Fruit fly (Drosophila melanogaster) whole organism, embryonic: Measurements from ENCODE around the gene CG3679.

Experiments
- Bteb2 ChIP-seq: fragments of 200-800 bp; sonication (Bioruptor generic); optimal IDR thresholded peaks from 2 replicates; lab custom pipeline; 2016; ENCODE audit warnings: missing biosample characterization, missing genetic modification characterization
- CG10147 ChIP-seq: fragments of 200-800 bp; sonication (Bioruptor generic); optimal IDR thresholded peaks from 2 replicates; lab custom pipeline; 2019; ENCODE audit warnings: missing biosample characterization, mild to moderate bottlenecking, missing genetic modification characterization, moderate library complexity
- CG1024 ChIP-seq: fragments of 200-800 bp; sonication (Bioruptor generic); IDR thresholded peaks from 2 replicates; pipeline ENCODE4 v1.3.6; 2022; ENCODE audit warnings: missing biosample characterization, missing genetic modification characterization
- CG11093 ChIP-seq: fragments of 200-800 bp; sonication (Bioruptor generic); IDR thresholded peaks from 3 replicates; pipeline ENCODE4 v1.3.6; 2022; ENCODE audit warnings: missing biosample characterization, missing genetic modification characterization
- CG13296 ChIP-seq: fragments of 200-800 bp; sonication (Bioruptor generic); optimal IDR thresholded peaks from 3 replicates; lab custom pipeline; 2018; ENCODE audit warnings: missing biosample characterization, mild to moderate bottlenecking, missing genetic modification characterization
- CG1529 ChIP-seq: fragments of 200-800 bp; sonication (Bioruptor generic); optimal IDR thresholded peaks from 3 replicates; lab custom pipeline; 2018; ENCODE audit warnings: missing biosample characterization, missing genetic modification characterization
- CG1602 ChIP-seq: fragments of 200-800 bp; sonication (Bioruptor generic); optimal IDR thresholded peaks from 3 replicates; lab custom pipeline; 2016; ENCODE audit warnings: missing biosample characterization, missing genetic modification characterization
- CG17186 ChIP-seq: fragments of 200-800 bp; sonication (Bioruptor generic); optimal IDR thresholded peaks from 3 replicates; lab custom pipeline; 2017; ENCODE audit warnings: missing biosample characterization, missing genetic modification reagents, missing genetic modification characterization
- CG17568 ChIP-seq: fragments of 200-800 bp; sonication (Bioruptor generic); optimal IDR thresholded peaks from 2 replicates; lab custom pipeline; 2018; ENCODE audit warnings: missing biosample characterization, mild to moderate bottlenecking, missing genetic modification characterization, moderate library complexity
- CG2202 ChIP-seq: fragments of 200-800 bp; sonication (Bioruptor generic); optimal IDR thresholded peaks from 2 replicates; lab custom pipeline; 2018; ENCODE audit warnings: missing biosample characterization, mild to moderate bottlenecking, missing genetic modification characterization
- CG30403 ChIP-seq: fragments of 200-800 bp; sonication (Bioruptor generic); optimal IDR thresholded peaks from 3 replicates; lab custom pipeline; 2016; ENCODE audit warnings: missing biosample characterization, missing genetic modification characterization
- CG31388 ChIP-seq: fragments of 200-800 bp; sonication (Bioruptor generic); optimal IDR thresholded peaks from 2 replicates; lab custom pipeline; 2016; ENCODE audit warnings: missing biosample characterization, missing genetic modification characterization
- CG32772 ChIP-seq: fragments of 200-800 bp; sonication (Bioruptor generic); IDR thresholded peaks from 2 replicates; pipeline ENCODE4 v1.3.6; 2022; ENCODE audit warnings: missing biosample characterization, missing genetic modification characterization
- CG4617 ChIP-seq: fragments of 200-800 bp; sonication (Bioruptor generic); optimal IDR thresholded peaks from 3 replicates; lab custom pipeline; 2016; ENCODE audit warnings: missing biosample characterization, missing genetic modification characterization, borderline replicate concordance
- CG7987 ChIP-seq: fragments of 200-800 bp; sonication (Bioruptor generic); optimal IDR thresholded peaks from 2 replicates; lab custom pipeline; 2018; ENCODE audit warnings: missing biosample characterization, mild to moderate bottlenecking, missing genetic modification characterization, moderate library complexity
- CG8478 ChIP-seq: fragments of >200 bp; optimal IDR thresholded peaks from 2 replicates; lab custom pipeline; 2018
- CG9609 ChIP-seq: fragments of 200-800 bp; sonication (Bioruptor generic); optimal IDR thresholded peaks from 3 replicates; lab custom pipeline; 2016; ENCODE audit warnings: missing biosample characterization, missing genetic modification characterization
- CG9727 ChIP-seq: fragments of 200-800 bp; sonication (Bioruptor generic); optimal IDR thresholded peaks from 3 replicates; lab custom pipeline; 2017; ENCODE audit warnings: missing biosample characterization, mild to moderate bottlenecking, missing genetic modification characterization
- CoRest ChIP-seq: fragments of 200-800 bp; sonication (Bioruptor generic); optimal IDR thresholded peaks from 3 replicates; lab custom pipeline; 2018; ENCODE audit warnings: missing biosample characterization, mild to moderate bottlenecking, missing genetic modification characterization, moderate library complexity
- Drgx ChIP-seq: fragments of 200-800 bp; sonication (Bioruptor generic); IDR thresholded peaks from 2 replicates; pipeline ENCODE4 v1.3.6; 2022; ENCODE audit warnings: missing biosample characterization, missing genetic modification characterization
- E2f2 ChIP-seq: fragments of 200-800 bp; sonication (Bioruptor generic); IDR thresholded peaks from 2 replicates; pipeline ENCODE4 v1.3.6; 2022; ENCODE audit warnings: missing biosample characterization, missing genetic modification characterization
- Fer2 ChIP-seq: fragments of 200-800 bp; sonication (Bioruptor generic); optimal IDR thresholded peaks from 2 replicates; lab custom pipeline; 2018; ENCODE audit warnings: missing biosample characterization, mild to moderate bottlenecking, missing genetic modification characterization, moderate library complexity
- Gsc ChIP-seq: fragments of 200-800 bp; sonication (Bioruptor generic); IDR thresholded peaks from 2 replicates; pipeline ENCODE4 v1.3.6; 2022; ENCODE audit warnings: missing biosample characterization, missing genetic modification characterization
- Hey ChIP-seq: fragments of 200-800 bp; sonication (Bioruptor generic); optimal IDR thresholded peaks from 3 replicates; lab custom pipeline; 2018; ENCODE audit warnings: missing biosample characterization, mild to moderate bottlenecking, missing genetic modification characterization
- Med ChIP-seq: fragments of 200-800 bp; sonication (Bioruptor generic); peaks from one replicate; lab custom pipeline; 2016; ENCODE audit warnings: missing biosample characterization, missing genetic modification characterization, mild to moderate bottlenecking, inconsistent platforms, moderate library complexity
- Poxn ChIP-seq: fragments of 200-800 bp; sonication (Bioruptor generic); IDR thresholded peaks from 2 replicates; pipeline ENCODE4 v1.3.6; 2022; ENCODE audit warnings: missing biosample characterization, missing genetic modification characterization
- Sox102F ChIP-seq: fragments of 200-800 bp; sonication (Bioruptor generic); optimal IDR thresholded peaks from 2 replicates; lab custom pipeline; 2018; ENCODE audit warnings: missing biosample characterization, mild to moderate bottlenecking, missing genetic modification characterization, moderate library complexity
- Sry-δ ChIP-seq: fragments of 200-800 bp; sonication (Bioruptor generic); optimal IDR thresholded peaks from 2 replicates; lab custom pipeline; 2016; ENCODE audit warnings: missing biosample characterization, missing genetic modification characterization
- Stat92E ChIP-seq, 3 experiments: fragments of >200 bp in 2 of 3; fragments of 200-800 bp in 1 of 3; sonication (Bioruptor generic) in 1 of 3; optimal IDR thresholded peaks; 2 replicates each; lab custom pipeline; 2017 to 2019; ENCODE audit warnings: missing biosample characterization in 3 of 3, missing genetic modification characterization in 3 of 3, mild to moderate bottlenecking in 1 of 3, moderate library complexity in 1 of 3
- Taf1 ChIP-seq: fragments of 200-800 bp; sonication (Bioruptor generic); IDR thresholded peaks from 2 replicates; pipeline ENCODE4 v1.3.6; 2022; ENCODE audit warnings: missing biosample characterization, missing genetic modification characterization
- ap ChIP-seq: fragments of 200-800 bp; sonication (Bioruptor generic); IDR thresholded peaks from 2 replicates; pipeline ENCODE4 v1.3.6; 2022; ENCODE audit warnings: missing biosample characterization, missing genetic modification characterization
- ase ChIP-seq: fragments of 200-800 bp; sonication (Bioruptor generic); IDR thresholded peaks from 3 replicates; pipeline ENCODE4 v1.3.6; 2022; ENCODE audit warnings: missing biosample characterization, missing genetic modification characterization
- az2 ChIP-seq: fragments of 200-800 bp; sonication (Bioruptor generic); optimal IDR thresholded peaks from 3 replicates; lab custom pipeline; 2016; ENCODE audit warnings: missing biosample characterization, missing genetic modification characterization
- da ChIP-seq: fragments of 200-800 bp; sonication (Bioruptor generic); optimal IDR thresholded peaks from 2 replicates; lab custom pipeline; 2016; ENCODE audit warnings: missing biosample characterization, missing genetic modification characterization
- danr ChIP-seq: fragments of 200-800 bp; sonication (Bioruptor generic); IDR thresholded peaks from 2 replicates; pipeline ENCODE4 v1.3.6; 2022; ENCODE audit warnings: missing biosample characterization, missing genetic modification characterization
- dmrt99B ChIP-seq: fragments of 200-800 bp; sonication (Bioruptor generic); optimal IDR thresholded peaks from 2 replicates; lab custom pipeline; 2018; ENCODE audit warnings: missing biosample characterization, mild to moderate bottlenecking, missing genetic modification characterization, moderate library complexity
- eve ChIP-seq, 2 experiments: fragments of >200 bp; optimal IDR thresholded peaks; 2 replicates each; lab custom pipeline; 2017; ENCODE audit warnings: missing biosample characterization in 2 of 2, missing genetic modification characterization in 2 of 2
- hth ChIP-seq: fragments of >200 bp; optimal IDR thresholded peaks from 2 replicates; lab custom pipeline; 2017; ENCODE audit warnings: inconsistent platforms
- jigr1 ChIP-seq: fragments of 200-800 bp; sonication (Bioruptor generic); IDR thresholded peaks from 3 replicates; pipeline ENCODE4 v1.3.6; 2022; ENCODE audit warnings: missing biosample characterization, missing genetic modification characterization
- jing ChIP-seq: fragments of 200-800 bp; sonication (Bioruptor generic); optimal IDR thresholded peaks from 2 replicates; lab custom pipeline; 2018; ENCODE audit warnings: missing biosample characterization, mild to moderate bottlenecking, missing genetic modification characterization
- ken ChIP-seq: fragments of 200-800 bp; sonication (Bioruptor generic); IDR thresholded peaks from 3 replicates; pipeline ENCODE4 v1.3.6; 2022; ENCODE audit warnings: missing biosample characterization, missing genetic modification characterization
- lbe ChIP-seq: fragments of 200-800 bp; sonication (Bioruptor generic); optimal IDR thresholded peaks from 2 replicates; lab custom pipeline; 2016; ENCODE audit warnings: missing biosample characterization, mild to moderate bottlenecking, missing genetic modification characterization
- maf-S ChIP-seq: fragments of 200-800 bp; sonication (Bioruptor generic); optimal IDR thresholded peaks from 2 replicates; lab custom pipeline; 2016; ENCODE audit warnings: missing biosample characterization, missing genetic modification characterization
- mld ChIP-seq: fragments of 200-800 bp; sonication (Bioruptor generic); IDR thresholded peaks from 3 replicates; pipeline ENCODE4 v1.3.6; 2022; ENCODE audit warnings: missing biosample characterization, missing genetic modification characterization; ENCODE audit not compliant: partially characterized antibody
- nau ChIP-seq: fragments of 200-800 bp; sonication (Bioruptor generic); optimal IDR thresholded peaks from 3 replicates; lab custom pipeline; 2017; ENCODE audit warnings: missing biosample characterization, mild to moderate bottlenecking, missing genetic modification characterization, missing genetic modification reagents
- pfk ChIP-seq: fragments of 200-800 bp; sonication (Bioruptor generic); optimal IDR thresholded peaks from 2 replicates; lab custom pipeline; 2018; ENCODE audit warnings: missing biosample characterization, mild to moderate bottlenecking, missing genetic modification characterization, moderate library complexity
- pho ChIP-seq: fragments of 200-800 bp; sonication (Bioruptor generic); optimal IDR thresholded peaks from 2 replicates; lab custom pipeline; 2016; ENCODE audit warnings: missing biosample characterization, missing genetic modification characterization
- ranshi ChIP-seq: fragments of 200-800 bp; sonication (Bioruptor generic); IDR thresholded peaks from 2 replicates; pipeline ENCODE4 v1.3.6; 2022; ENCODE audit warnings: missing biosample characterization, missing genetic modification characterization
- so ChIP-seq: fragments of 200-800 bp; sonication (Bioruptor generic); IDR thresholded peaks from 3 replicates; pipeline ENCODE4 v1.3.6; 2022; ENCODE audit warnings: missing biosample characterization, missing genetic modification characterization
- tin ChIP-seq: fragments of 200-800 bp; sonication (Bioruptor generic); optimal IDR thresholded peaks from 3 replicates; lab custom pipeline; 2016; ENCODE audit warnings: missing biosample characterization, missing genetic modification characterization
- wek ChIP-seq: fragments of 200-800 bp; sonication (Bioruptor generic); optimal IDR thresholded peaks from 3 replicates; lab custom pipeline; 2018; ENCODE audit warnings: missing biosample characterization, mild to moderate bottlenecking, missing genetic modification characterization, moderate library complexity
- zfh1 ChIP-seq: fragments of 200-800 bp; sonication (Bioruptor generic); IDR thresholded peaks from 3 replicates; pipeline ENCODE4 v1.3.6; 2022; ENCODE audit warnings: missing biosample characterization, missing genetic modification characterization

The CG3679 gene

DNA sequence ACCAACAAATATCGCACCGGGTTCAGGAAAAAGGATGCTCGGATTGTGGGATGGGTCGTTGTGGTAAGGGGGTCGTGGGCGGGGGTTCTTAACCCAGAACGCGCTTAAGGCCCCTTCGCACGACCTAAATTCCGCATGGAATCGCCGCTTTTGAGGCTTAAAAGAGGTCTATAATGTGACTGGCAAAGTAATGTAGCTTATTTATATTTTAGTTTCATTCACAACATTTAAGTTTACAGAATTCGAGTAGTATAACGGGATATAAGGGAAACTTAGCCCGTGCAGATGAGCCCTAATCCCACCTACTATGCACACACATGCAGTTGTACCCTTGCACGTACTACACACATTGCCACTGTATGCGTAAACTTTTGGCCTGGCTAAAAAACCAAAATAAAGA, 24.9 kb upstream of the CG3679 start (continued):
- peak; percentile 69 for TF ChIP-seq jing
- peak; percentile 87 for TF ChIP-seq dmrt99B (tag; lab: Kevin White, UChicago)
- no peak for TF ChIP-seq CG31388 (GFP tag; lab: Kevin White, UChicago)
- peak; percentile 71 for TF ChIP-seq CG10147 (GFP tag; lab: Kevin White, UChicago)
- TF ChIP-seq ase (GFP tag; lab: Robert Waterston, UW), result peak; percentile 80
- TF ChIP-seq CG13296 (GFP tag; lab: Kevin White, UChicago), result peak; percentile 83
- TF ChIP-seq az2 (GFP tag; lab: Kevin White, UChicago), result peak; percentile 71
- no peak for TF ChIP-seq maf-S (GFP tag; lab: Kevin White, UChicago)
- peak; percentile 53 for TF ChIP-seq CG1024 (GFP tag; lab: Robert Waterston, UW)
- peak; percentile 64 for TF ChIP-seq CG32772 (GFP tag; lab: Robert Waterston, UW)
- peak; percentile 6; the same call in 1 of the 2 replicates for TF ChIP-seq E2f2 (GFP tag; lab: Robert Waterston, UW)
- TF ChIP-seq pho (GFP tag; lab: Kevin White, UChicago), result no peak
- peak; percentile 88 for TF ChIP-seq so (GFP tag; lab: Robert Waterston, UW)
- peak; percentile 87 for TF ChIP-seq Drgx (GFP tag; lab: Robert Waterston, UW)
- TF ChIP-seq CG8478, result no peak
- TF ChIP-seq CG9727 (GFP tag; lab: Kevin White, UChicago), result peak; percentile 80
- peak; percentile 73; the same call in 1 of the 2 replicates for TF ChIP-seq ap
- peak; percentile 83 for TF ChIP-seq ken (GFP tag; lab: Robert Waterston, UW)
- peak; percentile 80 for TF ChIP-seq tin (GFP tag; lab: Kevin White, UChicago)
- peak; percentile 60; the same call in 2 of the 3 replicates for TF ChIP-seq jigr1
- TF ChIP-seq Bteb2 (GFP tag; lab: Kevin White, UChicago), result peak; percentile 47
- peak; percentile 56 for TF ChIP-seq CG17186
- TF ChIP-seq CG7987, result peak; percentile 51
- peak; percentile 59 for TF ChIP-seq Fer2 (tag; lab: Kevin White, UChicago)
- peak; percentile 74 for TF ChIP-seq nau (GFP tag; lab: Kevin White, UChicago)
- peak; percentile 57 for TF ChIP-seq CG30403
- peak; percentile 56; the same call in 1 of the 2 replicates for TF ChIP-seq Taf1 (GFP tag; lab: Robert Waterston, UW)
- peak; percentile 75 for TF ChIP-seq wek (GFP tag; lab: Kevin White, UChicago)
- TF ChIP-seq CoRest (tag; lab: Kevin White, UChicago), result peak; percentile 80
- TF ChIP-seq Sox102F, result peak; percentile 83
- TF ChIP-seq ranshi (GFP tag; lab: Robert Waterston, UW), result peak; percentile 89
- TF ChIP-seq da, result no peak
- peak in 1 of 2 experiments; percentile 92 for TF ChIP-seq eve (GFP tag; optimal IDR thresholded peaks at IDR 0.05; lab: Kevin White, UChicago)
- TF ChIP-seq danr (GFP tag; lab: Robert Waterston, UW), result peak; percentile 72
- peak in 1 of 3 experiments; percentile 61 for TF ChIP-seq Stat92E (GFP tag; optimal IDR thresholded peaks at IDR 0.05; lab: Kevin White, UChicago)
- peak; percentile 61 for TF ChIP-seq Hey
- TF ChIP-seq Med (GFP tag; lab: Kevin White, UChicago), result peak; percentile 94
- peak; percentile 53 for TF ChIP-seq lbe (GFP tag; lab: Kevin White, UChicago)
- peak; percentile 84 for TF ChIP-seq zfh1 (GFP tag; lab: Robert Waterston, UW)
- TF ChIP-seq CG1602 (GFP tag; lab: Kevin White, UChicago), result peak; percentile 49
- no peak for TF ChIP-seq mld
- TF ChIP-seq CG17568, result peak; percentile 86
- peak; percentile 61 for TF ChIP-seq CG9609 (GFP tag; lab: Kevin White, UChicago)
- TF ChIP-seq hth (lab: Kevin White, UChicago), result no peak
- peak; percentile 46; the same call in 1 of the 2 replicates for TF ChIP-seq Gsc (GFP tag; lab: Robert Waterston, UW)
- peak; percentile 77 for TF ChIP-seq CG2202 (tag; lab: Kevin White, UChicago)
- TF ChIP-seq Sry-δ (GFP tag; lab: Kevin White, UChicago), result no peak
- TF ChIP-seq CG1529 (GFP tag; lab: Kevin White, UChicago), result peak; percentile 80
- no peak for TF ChIP-seq Poxn (GFP tag; lab: Robert Waterston, UW)
- peak; percentile 9 for TF ChIP-seq CG4617 (GFP tag; lab: Kevin White, UChicago)
- TF ChIP-seq CG11093, result peak; percentile 59; the same call in 2 of the 3 replicates
- TF ChIP-seq pfk (GFP tag; lab: Kevin White, UChicago), result peak; percentile 57
